Fruit fly (Drosophila melanogaster) whole organism, pupa: ENCODE data around the gene Pomp.

Source experiments
- CG12605 ChIP-seq: fragments of 200-800 bp; sonication (Bioruptor generic); IDR thresholded peaks from 2 replicates; pipeline ENCODE4 v1.3.6; 2022; ENCODE audit warnings: missing biosample characterization, missing genetic modification characterization
- CG14655 ChIP-seq: fragments of 200-800 bp; sonication (Bioruptor generic); optimal IDR thresholded peaks from 3 replicates; lab custom pipeline; 2017; ENCODE audit warnings: mild to moderate bottlenecking, missing biosample characterization, missing genetic modification reagents, missing genetic modification characterization
- CG4496 ChIP-seq: fragments of 200-800 bp; sonication (Bioruptor generic); IDR thresholded peaks from 3 replicates; pipeline ENCODE4 v1.3.6; 2022; ENCODE audit warnings: missing biosample characterization, missing genetic modification characterization
- CG8159 ChIP-seq: fragments of 200-800 bp; sonication (Bioruptor generic); optimal IDR thresholded peaks from 3 replicates; lab custom pipeline; 2018; ENCODE audit warnings: missing biosample characterization, mild to moderate bottlenecking, missing genetic modification characterization, moderate library complexity
- EcR ChIP-seq: fragments of 200-800 bp; sonication (Bioruptor generic); optimal IDR thresholded peaks from 3 replicates; lab custom pipeline; 2019; ENCODE audit warnings: missing biosample characterization, missing genetic modification characterization, mild to moderate bottlenecking, moderate library complexity, missing genetic modification reagents
- Pif1A ChIP-seq: fragments of 200-800 bp; sonication (Bioruptor generic); optimal IDR thresholded peaks from 3 replicates; lab custom pipeline; 2016; ENCODE audit warnings: missing biosample characterization, missing genetic modification characterization
- Pif1B ChIP-seq: fragments of 200-800 bp; sonication (Bioruptor generic); optimal IDR thresholded peaks from 3 replicates; lab custom pipeline; 2016; ENCODE audit warnings: missing biosample characterization, missing genetic modification characterization
- Snoo ChIP-seq: fragments of 200-800 bp; sonication (Bioruptor generic); optimal IDR thresholded peaks from 3 replicates; lab custom pipeline; 2017; ENCODE audit warnings: missing biosample characterization, mild to moderate bottlenecking, missing genetic modification characterization, inconsistent platforms
- fd96Ca ChIP-seq: fragments of 200-800 bp; sonication (Bioruptor generic); IDR thresholded peaks from 3 replicates; pipeline ENCODE4 v1.3.6; 2022; ENCODE audit warnings: missing biosample characterization, missing genetic modification characterization

DNA sequence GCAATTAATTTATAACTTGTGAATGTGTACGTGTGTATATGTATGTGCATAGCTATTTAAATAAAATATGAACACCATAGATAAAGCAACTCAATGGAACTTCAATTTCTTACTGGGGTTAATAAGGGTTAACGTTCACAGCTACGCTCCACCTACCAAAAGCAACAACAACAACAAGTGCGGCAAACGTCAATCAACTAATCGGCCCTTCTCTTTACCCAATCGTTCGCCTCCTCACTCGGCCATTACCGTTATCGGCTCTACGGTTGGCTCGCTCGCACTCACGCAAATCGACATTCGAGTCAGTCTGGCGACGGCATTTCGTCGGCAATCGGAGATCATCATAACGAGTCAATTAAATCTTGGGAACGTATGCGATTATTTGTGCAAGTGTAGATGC, 4.4 kb upstream of the Pomp start:
- TF ChIP-seq CG4496 (no peak), fd96Ca (GFP tag; lab: Robert Waterston, UW) (no peak), Snoo (tag; lab: Kevin White, UChicago) (no peak), CG8159 (no peak), Pif1B (GFP tag; lab: Kevin White, UChicago) (no peak), EcR (GFP tag; lab: Kevin White, UChicago) (no peak), CG12605 (GFP tag; lab: Robert Waterston, UW) (no peak), Pif1A (GFP tag; lab: Kevin White, UChicago) (no peak), CG14655 (no peak)
